Fruit fly (Drosophila melanogaster) whole organism, embryonic: ENCODE results near the gene CG7094.

Experiments
- Atf6 ChIP-seq: fragments of 200-800 bp; sonication (Bioruptor generic); IDR thresholded peaks from 2 replicates; pipeline ENCODE4 v1.3.6; 2022; ENCODE audit warnings: missing biosample characterization, missing genetic modification characterization
- B-H2 ChIP-seq: fragments of 200-800 bp; sonication (Bioruptor generic); optimal IDR thresholded peaks from 2 replicates; lab custom pipeline; 2018; ENCODE audit warnings: missing biosample characterization, mild to moderate bottlenecking, missing genetic modification characterization
- CG10147 ChIP-seq: fragments of 200-800 bp; sonication (Bioruptor generic); optimal IDR thresholded peaks from 2 replicates; lab custom pipeline; 2019; ENCODE audit warnings: missing biosample characterization, mild to moderate bottlenecking, missing genetic modification characterization, moderate library complexity
- CG10267 ChIP-seq: fragments of 200-800 bp; sonication (Bioruptor generic); optimal IDR thresholded peaks from 2 replicates; lab custom pipeline; 2018; ENCODE audit warnings: missing biosample characterization, mild to moderate bottlenecking, missing genetic modification characterization, moderate library complexity
- CG11085 ChIP-seq: fragments of 200-800 bp; sonication (Bioruptor generic); IDR thresholded peaks from 2 replicates; pipeline ENCODE4 v1.3.6; 2022; ENCODE audit warnings: missing biosample characterization, missing genetic modification characterization
- CG11504 ChIP-seq: fragments of 200-800 bp; sonication (Bioruptor generic); optimal IDR thresholded peaks from 3 replicates; lab custom pipeline; 2019; ENCODE audit warnings: missing biosample characterization, mild to moderate bottlenecking, missing genetic modification characterization, moderate library complexity
- CG12299 ChIP-seq: fragments of 200-800 bp; sonication (Bioruptor generic); optimal IDR thresholded peaks from 2 replicates; lab custom pipeline; 2018; ENCODE audit warnings: missing biosample characterization, mild to moderate bottlenecking, missing genetic modification characterization
- CG12744 ChIP-seq: fragments of 200-800 bp; sonication (Bioruptor generic); optimal IDR thresholded peaks from 2 replicates; lab custom pipeline; 2016; ENCODE audit warnings: missing biosample characterization, missing genetic modification characterization
- CG13296 ChIP-seq: fragments of 200-800 bp; sonication (Bioruptor generic); optimal IDR thresholded peaks from 3 replicates; lab custom pipeline; 2018; ENCODE audit warnings: missing biosample characterization, mild to moderate bottlenecking, missing genetic modification characterization
- CG14860 ChIP-seq: fragments of 200-800 bp; sonication (Bioruptor generic); IDR thresholded peaks from 3 replicates; pipeline ENCODE4 v1.3.6; 2022; ENCODE audit warnings: missing biosample characterization, missing genetic modification characterization; ENCODE audit not compliant: partially characterized antibody
- CG31441 ChIP-seq: fragments of 200-800 bp; sonication (Bioruptor generic); IDR thresholded peaks from 2 replicates; pipeline ENCODE4 v1.3.6; 2022; ENCODE audit warnings: missing biosample characterization, missing genetic modification characterization
- CG4360 ChIP-seq: fragments of 200-800 bp; sonication (Bioruptor generic); IDR thresholded peaks from 2 replicates; pipeline ENCODE4 v1.3.6; 2022; ENCODE audit warnings: missing biosample characterization, missing genetic modification characterization
- CG8388 ChIP-seq: fragments of 200-800 bp; sonication (Bioruptor generic); optimal IDR thresholded peaks from 2 replicates; lab custom pipeline; 2019; ENCODE audit warnings: missing biosample characterization, mild to moderate bottlenecking, missing genetic modification characterization, moderate library complexity
- CG9437 ChIP-seq: fragments of 200-800 bp; sonication (Bioruptor generic); optimal IDR thresholded peaks from 2 replicates; lab custom pipeline; 2018; ENCODE audit warnings: missing biosample characterization, mild to moderate bottlenecking, missing genetic modification characterization
- CG9817 ChIP-seq: fragments of 200-800 bp; sonication (Bioruptor generic); optimal IDR thresholded peaks from 2 replicates; lab custom pipeline; 2018; ENCODE audit warnings: missing biosample characterization, mild to moderate bottlenecking, missing genetic modification characterization, moderate library complexity
- CrebB ChIP-seq: fragments of 200-800 bp; sonication (Bioruptor generic); optimal IDR thresholded peaks from 3 replicates; lab custom pipeline; 2018; ENCODE audit warnings: missing biosample characterization, mild to moderate bottlenecking, missing genetic modification characterization
- D19A ChIP-seq: fragments of 200-800 bp; optimal IDR thresholded peaks from 3 replicates; lab custom pipeline; 2019; ENCODE audit warnings: missing biosample characterization, mild to moderate bottlenecking, missing genetic modification characterization, moderate library complexity
- Eip74EF ChIP-seq, 2 experiments: fragments of 200-800 bp in 1 of 2; fragments of >200 bp in 1 of 2; sonication (Bioruptor generic) in 1 of 2; optimal IDR thresholded peaks; 2 replicates each; lab custom pipeline; 2017 to 2019; ENCODE audit warnings: missing biosample characterization in 2 of 2, missing genetic modification characterization in 2 of 2, mild to moderate bottlenecking in 1 of 2, moderate library complexity in 1 of 2
- Fer3 ChIP-seq: fragments of 200-800 bp; sonication (Bioruptor generic); optimal IDR thresholded peaks from 2 replicates; lab custom pipeline; 2018; ENCODE audit warnings: missing biosample characterization, mild to moderate bottlenecking, missing genetic modification characterization, moderate library complexity
- Hmr ChIP-seq: fragments of 200-800 bp; sonication (Bioruptor generic); optimal IDR thresholded peaks from 3 replicates; lab custom pipeline; 2017; ENCODE audit warnings: mild to moderate bottlenecking, missing biosample characterization, missing genetic modification reagents, missing genetic modification characterization
- Hr51 ChIP-seq, 2 experiments: fragments of 200-800 bp; sonication (Bioruptor generic); optimal IDR thresholded peaks; 2 replicates in 1 of 2; 3 replicates in 1 of 2; lab custom pipeline; 2016 to 2018; ENCODE audit warnings: missing biosample characterization in 2 of 2, missing genetic modification characterization in 2 of 2, mild to moderate bottlenecking in 1 of 2, moderate library complexity in 1 of 2
- Jarid2 ChIP-seq: fragments of 200-800 bp; sonication (Bioruptor generic); optimal IDR thresholded peaks from 3 replicates; lab custom pipeline; 2017; ENCODE audit warnings: mild to moderate bottlenecking, missing biosample characterization, missing genetic modification reagents, missing genetic modification characterization
- Lim3 ChIP-seq: fragments of 200-800 bp; sonication (Bioruptor generic); IDR thresholded peaks from 2 replicates; pipeline ENCODE4 v1.3.6; 2022; ENCODE audit warnings: missing biosample characterization, missing genetic modification characterization
- MTF-1 ChIP-seq: fragments of 200-800 bp; sonication (Bioruptor generic); optimal IDR thresholded peaks from 2 replicates; lab custom pipeline; 2018; ENCODE audit warnings: missing biosample characterization, mild to moderate bottlenecking, missing genetic modification characterization, borderline replicate concordance
- Meics ChIP-seq: fragments of 200-800 bp; sonication (Bioruptor generic); optimal IDR thresholded peaks from 2 replicates; lab custom pipeline; 2017; ENCODE audit warnings: missing biosample characterization, mild to moderate bottlenecking, missing genetic modification characterization
- PHDP ChIP-seq: fragments of 200-800 bp; sonication (Bioruptor generic); optimal IDR thresholded peaks from 3 replicates; lab custom pipeline; 2018; ENCODE audit warnings: missing biosample characterization, mild to moderate bottlenecking, missing genetic modification characterization, moderate library complexity
- Sox100B ChIP-seq: fragments of 200-800 bp; sonication (Bioruptor generic); optimal IDR thresholded peaks from 3 replicates; lab custom pipeline; 2018; ENCODE audit warnings: missing biosample characterization, mild to moderate bottlenecking, missing genetic modification characterization
- cg ChIP-seq: fragments of 200-800 bp; sonication (Bioruptor generic); optimal IDR thresholded peaks from 3 replicates; lab custom pipeline; 2019; ENCODE audit warnings: missing biosample characterization, mild to moderate bottlenecking, missing genetic modification characterization, moderate library complexity
- chif ChIP-seq, 2 experiments: fragments of 200-800 bp; sonication (Bioruptor generic); optimal IDR thresholded peaks; 3 replicates each; lab custom pipeline; 2016; ENCODE audit warnings: missing biosample characterization in 2 of 2, missing genetic modification characterization in 2 of 2
- chn ChIP-seq: fragments of 200-800 bp; sonication (Bioruptor generic); optimal IDR thresholded peaks from 2 replicates; lab custom pipeline; 2016; ENCODE audit warnings: missing biosample characterization, missing genetic modification characterization
- dan ChIP-seq: fragments of 200-800 bp; sonication (Bioruptor generic); IDR thresholded peaks from 2 replicates; pipeline ENCODE4 v1.3.6; 2022; ENCODE audit warnings: missing biosample characterization, missing genetic modification characterization
- gem ChIP-seq: fragments of 200-800 bp; sonication (Bioruptor generic); optimal IDR thresholded peaks from 2 replicates; lab custom pipeline; 2019; ENCODE audit warnings: missing biosample characterization, mild to moderate bottlenecking, missing genetic modification characterization, moderate library complexity
- gro ChIP-seq: fragments of 200-800 bp; sonication (Bioruptor generic); optimal IDR thresholded peaks from 2 replicates; lab custom pipeline; 2016; ENCODE audit warnings: missing biosample characterization, missing genetic modification characterization
- jigr1 ChIP-seq: fragments of 200-800 bp; sonication (Bioruptor generic); IDR thresholded peaks from 3 replicates; pipeline ENCODE4 v1.3.6; 2022; ENCODE audit warnings: missing biosample characterization, missing genetic modification characterization
- kni ChIP-seq: fragments of 200-800 bp; sonication (Bioruptor generic); optimal IDR thresholded peaks from 3 replicates; lab custom pipeline; 2017; ENCODE audit warnings: mild to moderate bottlenecking, missing biosample characterization, missing genetic modification reagents, missing genetic modification characterization
- lab ChIP-seq: fragments of 200-800 bp; sonication (Bioruptor generic); optimal IDR thresholded peaks from 3 replicates; lab custom pipeline; 2017; ENCODE audit warnings: missing biosample characterization, missing genetic modification characterization, mild to moderate bottlenecking, moderate library complexity, missing genetic modification reagents
- lmd ChIP-seq: fragments of 200-800 bp; sonication (Bioruptor generic); IDR thresholded peaks from 2 replicates; pipeline ENCODE4 v1.3.6; 2022; ENCODE audit warnings: missing biosample characterization, missing genetic modification characterization
- mirr ChIP-seq: fragments of 200-800 bp; sonication (Bioruptor generic); optimal IDR thresholded peaks from 3 replicates; lab custom pipeline; 2018; ENCODE audit warnings: missing biosample characterization, mild to moderate bottlenecking, missing genetic modification characterization
- oc ChIP-seq: fragments of 200-800 bp; sonication (Bioruptor generic); optimal IDR thresholded peaks from 2 replicates; lab custom pipeline; 2018; ENCODE audit warnings: missing biosample characterization, mild to moderate bottlenecking, missing genetic modification characterization, moderate library complexity
- odd ChIP-seq: fragments of 200-800 bp; sonication (Bioruptor generic); optimal IDR thresholded peaks from 2 replicates; lab custom pipeline; 2017; ENCODE audit warnings: missing biosample characterization, mild to moderate bottlenecking, missing genetic modification characterization
- onecut ChIP-seq: fragments of 200-800 bp; sonication (Bioruptor generic); IDR thresholded peaks from 2 replicates; pipeline ENCODE4 v1.3.6; 2022; ENCODE audit warnings: missing biosample characterization, missing genetic modification characterization
- peb ChIP-seq: fragments of 200-800 bp; sonication (Bioruptor generic); IDR thresholded peaks from 2 replicates; pipeline ENCODE4 v1.3.6; 2022; ENCODE audit warnings: missing biosample characterization, missing genetic modification characterization
- sd ChIP-seq: fragments of 200-800 bp; sonication (Bioruptor generic); optimal IDR thresholded peaks from 3 replicates; lab custom pipeline; 2018; ENCODE audit warnings: missing biosample characterization, mild to moderate bottlenecking, missing genetic modification characterization, moderate library complexity
- seq ChIP-seq: fragments of 200-800 bp; sonication (Bioruptor generic); IDR thresholded peaks from 2 replicates; pipeline ENCODE4 v1.3.6; 2022; ENCODE audit warnings: missing biosample characterization, missing genetic modification characterization
- sug ChIP-seq: fragments of 200-800 bp; optimal IDR thresholded peaks from 2 replicates; lab custom pipeline; 2019; ENCODE audit warnings: missing biosample characterization, mild to moderate bottlenecking, missing genetic modification characterization, moderate library complexity
- tna ChIP-seq: fragments of 200-800 bp; sonication (Bioruptor generic); IDR thresholded peaks from 2 replicates; pipeline ENCODE4 v1.3.6; 2022; ENCODE audit warnings: missing biosample characterization, missing genetic modification characterization; ENCODE audit not compliant: partially characterized antibody
- unpg ChIP-seq: fragments of 200-800 bp; sonication (Bioruptor generic); optimal IDR thresholded peaks from 3 replicates; lab custom pipeline; 2018; ENCODE audit warnings: missing biosample characterization, mild to moderate bottlenecking, missing genetic modification characterization, moderate library complexity
- wek ChIP-seq: fragments of 200-800 bp; sonication (Bioruptor generic); optimal IDR thresholded peaks from 3 replicates; lab custom pipeline; 2018; ENCODE audit warnings: missing biosample characterization, mild to moderate bottlenecking, missing genetic modification characterization, moderate library complexity

CG7094 gene

dm6 chr2L:17558111-17558773 lies 2.7 kb upstream of the CG7094 start (continued):
- TF ChIP-seq MTF-1 (GFP tag; lab: Kevin White, UChicago) (no peak), CG11504 (tag; lab: Kevin White, UChicago) (peak; percentile 80), dan (GFP tag; lab: Robert Waterston, UW) (no peak), seq (GFP tag; lab: Robert Waterston, UW) (no peak), Lim3 (GFP tag; lab: Robert Waterston, UW) (no peak), wek (GFP tag; lab: Kevin White, UChicago) (no peak), CG10147 (GFP tag; lab: Kevin White, UChicago) (peak; percentile 68), chn (no peak), CG10267 (tag; lab: Kevin White, UChicago) (peak; percentile 13), CrebB (tag; lab: Kevin White, UChicago) (no peak), jigr1 (GFP tag; lab: Robert Waterston, UW) (no peak), CG14860 (GFP tag; lab: Robert Waterston, UW) (no peak), Atf6 (GFP tag; lab: Robert Waterston, UW) (no peak), CG9817 (peak; percentile 29), gro (GFP tag; lab: Kevin White, UChicago) (no peak), CG11085 (GFP tag; lab: Robert Waterston, UW) (0 out of 2 replicates have a peak, but pooled peaks have one; percentile 8), lab (GFP tag; lab: Kevin White, UChicago) (peak; percentile 70), kni (no peak), CG12299 (tag; lab: Kevin White, UChicago) (peak; percentile 10), odd (GFP tag; lab: Kevin White, UChicago) (peak; percentile 16), Hr51 (GFP tag; optimal IDR thresholded peaks at IDR 0.05; lab: Kevin White, UChicago) (peak in 1 of 2 experiments; percentile 71), B-H2 (GFP tag; lab: Kevin White, UChicago) (peak; percentile 12), cg (GFP tag; lab: Kevin White, UChicago) (peak; percentile 57), Fer3 (tag; lab: Kevin White, UChicago) (peak; percentile 35), Sox100B (GFP tag; lab: Kevin White, UChicago) (peak; percentile 36), CG13296 (GFP tag; lab: Kevin White, UChicago) (peak; percentile 61), D19A (tag; lab: Kevin White, UChicago) (peak; percentile 36), CG12744 (GFP tag; lab: Kevin White, UChicago) (no peak), Jarid2 (GFP tag; lab: Kevin White, UChicago) (no peak), CG4360 (peak; percentile 95), CG31441 (GFP tag; lab: Robert Waterston, UW) (peak; percentile 52), PHDP (tag; lab: Kevin White, UChicago) (peak; percentile 72), tna (GFP tag; lab: Robert Waterston, UW) (no peak), CG8388 (GFP tag; lab: Kevin White, UChicago) (peak; percentile 32), gem (tag; lab: Kevin White, UChicago) (peak; percentile 71), Hmr (GFP tag; lab: Kevin White, UChicago) (peak; percentile 70), Eip74EF (GFP tag; optimal IDR thresholded peaks at IDR 0.05; lab: Kevin White, UChicago) (peak in 1 of 2 experiments; percentile 0), lmd (GFP tag; lab: Robert Waterston, UW) (0 out of 2 replicates have a peak, but pooled peaks have one; percentile 20), onecut (GFP tag; lab: Robert Waterston, UW) (no peak), sd (tag; lab: Kevin White, UChicago) (peak; percentile 42), Meics (GFP tag; lab: Kevin White, UChicago) (peak; percentile 71), unpg (peak; percentile 55), peb (GFP tag; lab: Robert Waterston, UW) (no peak), mirr (peak; percentile 23), CG9437 (peak; percentile 37), chif (GFP tag; optimal IDR thresholded peaks at IDR 0.05; lab: Kevin White, UChicago) (no peak), sug (tag; lab: Kevin White, UChicago) (peak; percentile 26), oc (tag; lab: Kevin White, UChicago) (peak; percentile 37)
